Worm (Caenorhabditis elegans) whole organism, L4 larva: ENCODE data around the gene haf-2.

Experiments
- Y75B8A.6 ChIP-seq: fragments of 200-800 bp; sonication (Bioruptor generic); IDR thresholded peaks from 2 replicates; pipeline ENCODE4 v1.3.6; 2022; ENCODE audit warnings: missing genetic modification reagents, missing genetic modification characterization, missing compliant biosample characterization
- ama-1 ChIP-seq: fragments of 150-350 bp; optimal IDR thresholded peaks from 2 replicates; lab custom pipeline; 2014; ENCODE audit warnings: inconsistent platforms, mixed read lengths
- daf-19 ChIP-seq: fragments of 200-800 bp; sonication (Bioruptor generic); conservative IDR thresholded peaks from 2 replicates; pipeline ENCODE4 v1.3.6; 2022; ENCODE audit warnings: missing genetic modification characterization, missing compliant biosample characterization
- hlh-11 ChIP-seq: fragments of 200-800 bp; sonication (Bioruptor generic); optimal IDR thresholded peaks from 2 replicates; lab custom pipeline; 2018; ENCODE audit warnings: mild to moderate bottlenecking, missing genetic modification characterization, missing compliant biosample characterization
- lin-39 ChIP-seq: fragments of 150-350 bp; optimal IDR thresholded peaks from 2 replicates; lab custom pipeline; 2014; ENCODE audit warnings: missing biosample characterization, missing genetic modification reagents, missing genetic modification characterization
- unc-62 ChIP-seq, 3 experiments: fragments of 150-350 bp in 1 of 3; sonication (generic microtip); optimal IDR thresholded peaks in 2 of 3; peaks in 1 of 3; 1 replicate in 1 of 3; 2 replicates in 2 of 3; lab custom pipeline; 2014 to 2017; ENCODE audit warnings: missing biosample characterization in 3 of 3, missing genetic modification characterization in 3 of 3, missing genetic modification reagents in 3 of 3, missing genotype in 1 of 3
- zag-1 ChIP-seq: fragments of 150-350 bp; optimal IDR thresholded peaks from 2 replicates; lab custom pipeline; 2014; ENCODE audit warnings: missing biosample characterization, missing genetic modification characterization
- ztf-7 ChIP-seq: fragments of 150-350 bp; optimal IDR thresholded peaks from 2 replicates; lab custom pipeline; 2014; ENCODE audit warnings: missing biosample characterization, missing genetic modification characterization

DNA sequence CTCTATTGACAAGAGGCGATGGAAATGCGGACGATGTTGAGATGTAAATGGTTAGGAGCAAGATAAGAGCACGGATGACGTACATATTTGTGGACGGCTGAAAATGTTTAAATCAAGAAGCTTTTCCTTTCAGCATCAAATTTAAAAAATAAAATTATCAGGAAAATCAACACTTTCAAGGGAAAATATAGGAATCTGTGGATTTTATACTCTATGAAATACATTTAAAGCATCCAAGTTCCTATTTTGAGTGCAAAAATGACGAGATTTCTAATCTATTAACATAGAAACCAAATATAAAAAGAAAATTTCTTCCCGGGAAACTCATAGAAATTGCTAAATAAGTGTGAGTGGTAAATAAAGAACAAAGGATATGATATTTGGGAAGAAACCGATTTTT is 42.1 kb downstream of the haf-2 start, which contains the start of gene F45E12.6:
- TF ChIP-seq ama-1 (lab: Kevin White, UChicago) (no peak), unc-62 (GFP tag; optimal IDR thresholded peaks at IDR 0.05 in 1 of 2; lab: Kevin White, UChicago) (no peak), unc-62 (tag; optimal IDR thresholded peaks at IDR 0.05; lab: Kevin White, UChicago) (no peak), hlh-11 (tag; lab: Kevin White, UChicago) (no peak), daf-19 (no peak), lin-39 (tag; lab: Kevin White, UChicago) (no peak), ztf-7 (tag; lab: Kevin White, UChicago) (no peak), Y75B8A.6 (GFP tag; lab: Robert Waterston, UW) (no peak), zag-1 (tag; lab: Kevin White, UChicago) (no peak)
